Worm (Caenorhabditis elegans) whole organism, mixed stage, embryonic: Measurements from ENCODE around the gene R05D8.9.

Source experiments
- M03D4.4 ChIP-seq: sonication (generic microtip); optimal IDR thresholded peaks from 2 replicates; lab custom pipeline; 2017; ENCODE audit warnings: mild to moderate bottlenecking, missing genetic modification characterization, missing compliant biosample characterization
- bed-3 ChIP-seq: fragments of 200-800 bp; sonication (Bioruptor generic); optimal IDR thresholded peaks from 3 replicates; lab custom pipeline; 2018; ENCODE audit warnings: mild to moderate bottlenecking, missing genetic modification characterization, moderate library complexity, missing compliant biosample characterization
- blmp-1 ChIP-seq: fragments of 150-350 bp; optimal IDR thresholded peaks from 2 replicates; lab custom pipeline; 2014; ENCODE audit warnings: missing biosample characterization, missing genetic modification characterization
- ceh-39 ChIP-seq: fragments of 150-350 bp; optimal IDR thresholded peaks from 2 replicates; lab custom pipeline; 2014; ENCODE audit warnings: missing biosample characterization, missing genetic modification characterization
- ceh-43 ChIP-seq: fragments of 200-800 bp; sonication (Bioruptor generic); optimal IDR thresholded peaks from 2 replicates; lab custom pipeline; 2018; ENCODE audit warnings: mild to moderate bottlenecking, missing genetic modification characterization, moderate library complexity, missing compliant biosample characterization
- ceh-83 ChIP-seq: fragments of 200-800 bp; sonication (Bioruptor generic); optimal IDR thresholded peaks from 2 replicates; lab custom pipeline; 2018; ENCODE audit warnings: mild to moderate bottlenecking, missing genetic modification characterization, missing compliant biosample characterization
- ces-1 ChIP-seq: fragments of 150-350 bp; optimal IDR thresholded peaks from 2 replicates; lab custom pipeline; 2014; ENCODE audit warnings: missing biosample characterization, missing genetic modification reagents, missing genetic modification characterization
- drap-1 ChIP-seq: fragments of 200-800 bp; sonication (Bioruptor generic); optimal IDR thresholded peaks from 3 replicates; lab custom pipeline; 2018; ENCODE audit warnings: mild to moderate bottlenecking, missing genetic modification characterization, missing compliant biosample characterization
- elt-1 ChIP-seq: sonication (generic microtip); optimal IDR thresholded peaks from 2 replicates; lab custom pipeline; 2017; ENCODE audit warnings: missing genetic modification characterization, mild to moderate bottlenecking, missing compliant biosample characterization, antibody characterized with exemption, moderate library complexity, borderline replicate concordance; ENCODE audit not compliant: insufficient read depth
- elt-3 ChIP-seq: fragments of 150-350 bp; optimal IDR thresholded peaks from 2 replicates; lab custom pipeline; 2014; ENCODE audit warnings: missing biosample characterization, missing genetic modification characterization
- ham-2 ChIP-seq: fragments of 200-800 bp; sonication (Bioruptor generic); optimal IDR thresholded peaks from 2 replicates; lab custom pipeline; 2018; ENCODE audit warnings: mild to moderate bottlenecking, missing genetic modification characterization, missing compliant biosample characterization
- lin-13 ChIP-seq: fragments of 150-350 bp; optimal IDR thresholded peaks from 2 replicates; lab custom pipeline; 2014; ENCODE audit warnings: missing biosample characterization, missing genetic modification characterization
- lsy-2 ChIP-seq: fragments of 150-350 bp; optimal IDR thresholded peaks from 2 replicates; lab custom pipeline; 2014; ENCODE audit warnings: missing biosample characterization, missing genetic modification characterization
- mab-5 ChIP-seq: fragments of 150-350 bp; optimal IDR thresholded peaks from 2 replicates; lab custom pipeline; 2014; ENCODE audit warnings: missing biosample characterization, missing genetic modification characterization
- mep-1 ChIP-seq: fragments of 150-350 bp; optimal IDR thresholded peaks from 2 replicates; lab custom pipeline; 2017; ENCODE audit warnings: missing biosample characterization, missing genetic modification reagents, missing genetic modification characterization, inconsistent platforms
- nhr-12 ChIP-seq: fragments of 150-350 bp; optimal IDR thresholded peaks from 2 replicates; lab custom pipeline; 2014; ENCODE audit warnings: missing biosample characterization, missing genetic modification characterization
- nhr-2 ChIP-seq: fragments of 150-350 bp; optimal IDR thresholded peaks from 2 replicates; lab custom pipeline; 2014; ENCODE audit warnings: missing biosample characterization, missing genetic modification characterization
- nhr-237 ChIP-seq: fragments of 150-350 bp; optimal IDR thresholded peaks from 2 replicates; lab custom pipeline; 2014; ENCODE audit warnings: missing biosample characterization, missing genetic modification characterization
- nhr-28 ChIP-seq: fragments of 150-350 bp; optimal IDR thresholded peaks from 2 replicates; lab custom pipeline; 2014; ENCODE audit warnings: missing biosample characterization, missing genetic modification characterization
- nhr-76 ChIP-seq: sonication (generic microtip); optimal IDR thresholded peaks from 2 replicates; lab custom pipeline; 2017; ENCODE audit warnings: missing biosample characterization, missing genetic modification characterization
- pha-4 ChIP-seq: fragments of 150-350 bp; optimal IDR thresholded peaks from 2 replicates; lab custom pipeline; 2018; ENCODE audit warnings: missing biosample characterization, missing genetic modification reagents, missing genetic modification characterization
- sem-2 ChIP-seq: fragments of 200-800 bp; sonication (Bioruptor generic); optimal IDR thresholded peaks from 2 replicates; lab custom pipeline; 2018; ENCODE audit warnings: mild to moderate bottlenecking, missing genetic modification characterization, missing compliant biosample characterization
- snpc-4 ChIP-seq: fragments of 150-350 bp; optimal IDR thresholded peaks from 2 replicates; lab custom pipeline; 2014; ENCODE audit warnings: missing biosample characterization, missing genetic modification characterization
- sptf-1 ChIP-seq: sonication (generic microtip); optimal IDR thresholded peaks from 2 replicates; lab custom pipeline; 2017; ENCODE audit warnings: mild to moderate bottlenecking, missing genetic modification characterization, moderate library complexity, missing compliant biosample characterization
- tbx-8 ChIP-seq: fragments of 200-800 bp; sonication (Bioruptor generic); optimal IDR thresholded peaks from 2 replicates; lab custom pipeline; 2018; ENCODE audit warnings: mild to moderate bottlenecking, missing genetic modification characterization, moderate library complexity, missing compliant biosample characterization
- unc-120 ChIP-seq: sonication (generic microtip); optimal IDR thresholded peaks from 2 replicates; lab custom pipeline; 2017; ENCODE audit warnings: missing genetic modification characterization, missing compliant biosample characterization; ENCODE audit not compliant: poor library complexity, severe bottlenecking
- unc-39 ChIP-seq: fragments of 150-350 bp; optimal IDR thresholded peaks from 2 replicates; lab custom pipeline; 2014; ENCODE audit warnings: missing biosample characterization, missing genetic modification characterization
- unc-62 ChIP-seq: fragments of 150-350 bp; optimal IDR thresholded peaks from 2 replicates; lab custom pipeline; 2014; ENCODE audit warnings: missing biosample characterization, missing genetic modification reagents, missing genetic modification characterization
- zip-8 ChIP-seq: fragments of 150-350 bp; optimal IDR thresholded peaks from 2 replicates; lab custom pipeline; 2014; ENCODE audit warnings: missing biosample characterization, missing genetic modification characterization
- ztf-11 ChIP-seq: fragments of 150-350 bp; optimal IDR thresholded peaks from 2 replicates; lab custom pipeline; 2014; ENCODE audit warnings: missing biosample characterization, missing genetic modification characterization

Gene R05D8.9

DNA sequence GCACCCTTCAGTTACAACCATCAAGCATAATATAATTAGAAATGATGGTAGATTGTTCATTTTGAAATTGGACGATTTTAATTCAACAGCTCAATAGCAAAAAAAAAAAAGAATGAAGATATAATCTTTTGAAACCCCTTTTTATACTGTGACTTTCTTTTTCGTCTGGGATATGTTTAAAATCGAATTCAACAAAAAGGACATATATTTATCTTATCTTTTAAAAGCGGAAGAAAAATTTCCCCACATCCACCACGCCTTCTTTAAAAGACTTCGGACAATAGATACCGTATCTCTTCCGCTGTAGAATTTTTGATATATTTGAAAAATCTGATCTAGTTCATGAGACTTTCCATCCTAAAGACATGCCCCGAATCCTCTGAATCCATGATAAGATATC lies 13.4 kb upstream of the R05D8.9 start, which contains the start of gene R05D8.11:
R05D8.11 (minus strand) TSS at position 101 of the 400 bp plus-strand sequence.
- TF ChIP-seq ceh-39 (tag; lab: Kevin White, UChicago) = no peak
- no peak for TF ChIP-seq tbx-8
- TF ChIP-seq sem-2 (GFP tag; lab: Kevin White, UChicago) = no peak
- TF ChIP-seq nhr-28 (tag; lab: Kevin White, UChicago) = no peak
- TF ChIP-seq drap-1 = no peak
- no peak for TF ChIP-seq sptf-1 (tag; lab: Kevin White, UChicago)
- TF ChIP-seq nhr-2 = no peak
- no peak for TF ChIP-seq ceh-83 (GFP tag; lab: Kevin White, UChicago)

DNA sequence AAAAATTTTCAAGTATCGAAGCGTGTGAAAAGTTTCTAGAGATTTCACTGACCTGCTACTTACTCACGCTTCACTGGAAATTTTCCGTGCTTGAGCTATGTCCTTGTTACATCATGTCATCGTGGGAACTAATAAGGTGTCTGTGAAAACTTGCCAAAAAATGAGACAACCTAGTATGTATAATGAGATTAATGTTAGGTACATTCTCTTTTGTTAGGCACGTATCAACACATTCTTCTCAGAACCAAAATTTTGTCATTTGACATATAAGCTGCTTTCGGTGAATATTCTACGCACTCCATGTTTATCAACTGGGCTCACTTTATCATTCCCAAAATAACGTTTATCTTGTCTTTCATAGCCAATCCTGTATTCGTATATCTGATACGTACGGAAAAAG lies 6.7 kb upstream of the R05D8.9 start, which contains the start of gene srj-18:
srj-18 (plus strand) TSS at position 301 of the 400 bp plus-strand sequence.
- no peak for TF ChIP-seq nhr-12
- TF ChIP-seq ceh-39 (tag; lab: Kevin White, UChicago) = no peak
- TF ChIP-seq nhr-2 = no peak
- TF ChIP-seq M03D4.4 = no peak
- no peak for TF ChIP-seq zip-8
- no peak for TF ChIP-seq blmp-1 (tag; lab: Kevin White, UChicago)
- no peak for TF ChIP-seq elt-3 (tag; lab: Kevin White, UChicago)
- no peak for TF ChIP-seq lsy-2 (tag; lab: Kevin White, UChicago)
- no peak for TF ChIP-seq elt-1 (tag; lab: Kevin White, UChicago)
- TF ChIP-seq pha-4 (tag; lab: Kevin White, UChicago) = no peak
- no peak for TF ChIP-seq bed-3 (GFP tag; lab: Kevin White, UChicago)
- no peak for TF ChIP-seq unc-120 (tag; lab: Kevin White, UChicago)
- no peak for TF ChIP-seq ham-2 (GFP tag; lab: Kevin White, UChicago)

DNA sequence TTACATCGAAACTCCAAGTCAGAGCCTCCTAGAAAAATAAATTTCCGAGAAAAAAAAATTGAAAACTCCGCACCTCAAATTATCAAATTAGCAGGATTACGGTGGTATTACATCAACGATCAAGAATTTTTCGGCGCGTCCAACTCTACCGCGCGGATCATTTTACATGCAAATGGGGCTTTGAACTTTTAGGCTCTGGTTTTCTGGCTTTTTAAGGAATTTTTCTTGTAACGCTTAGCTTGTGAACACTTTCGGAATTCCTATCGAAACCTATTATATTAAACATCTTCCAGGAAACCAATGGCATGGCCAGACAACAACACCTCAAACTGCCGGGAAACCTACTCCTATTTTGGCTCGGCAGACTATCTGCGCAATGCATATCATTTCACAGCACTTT lies 4.2 kb upstream of the R05D8.9 start, which contains the start of gene srh-56:
srh-56 (plus strand) TSS at position 301 of the 400 bp plus-strand sequence.
- TF ChIP-seq ces-1 (GFP tag; lab: Kevin White, UChicago) (no peak), sem-2 (GFP tag; lab: Kevin White, UChicago) (no peak), ztf-11 (tag; lab: Kevin White, UChicago) (no peak), elt-3 (tag; lab: Kevin White, UChicago) (no peak), mep-1 (no peak), ceh-83 (GFP tag; lab: Kevin White, UChicago) (no peak), unc-62 (GFP tag; lab: Kevin White, UChicago) (no peak), nhr-76 (tag; lab: Kevin White, UChicago) (no peak), sptf-1 (tag; lab: Kevin White, UChicago) (no peak), snpc-4 (tag; lab: Kevin White, UChicago) (no peak)
- TF ChIP-seq, all 35 proteins: peak for 0

DNA sequence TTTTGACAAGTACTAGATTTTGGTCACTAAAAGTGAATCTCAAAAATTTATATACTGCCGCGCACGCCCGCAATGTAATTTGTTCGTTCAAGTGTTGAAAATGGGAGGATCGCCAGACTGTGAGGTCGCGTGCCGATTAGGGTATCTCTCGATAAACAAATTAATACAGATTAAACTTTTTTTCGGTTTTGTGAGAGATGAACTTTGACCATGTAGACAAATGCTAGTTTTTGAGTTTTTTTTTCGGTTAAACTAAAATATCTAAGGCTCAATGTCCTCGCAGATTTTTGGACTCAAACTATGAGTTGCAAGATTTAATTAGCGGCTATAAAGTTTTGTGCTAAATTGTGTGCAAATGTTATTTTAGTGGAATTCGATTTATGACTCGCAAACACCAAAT lies 2.4 kb upstream of the R05D8.9 start, which contains the start of gene dhs-15:
dhs-15 (minus strand) TSS at position 101 of the 400 bp plus-strand sequence.
- TF ChIP-seq nhr-28 (tag; lab: Kevin White, UChicago) = no peak
- TF ChIP-seq ceh-83 (GFP tag; lab: Kevin White, UChicago) = no peak
- no peak for TF ChIP-seq snpc-4 (tag; lab: Kevin White, UChicago)
- no peak for TF ChIP-seq unc-120 (tag; lab: Kevin White, UChicago)
- TF ChIP-seq nhr-76 (tag; lab: Kevin White, UChicago) = no peak
- TF ChIP-seq lsy-2 (tag; lab: Kevin White, UChicago) = no peak
- no peak for TF ChIP-seq ceh-43 (GFP tag; lab: Kevin White, UChicago)
- TF ChIP-seq tbx-8 = no peak
- TF ChIP-seq nhr-12 = no peak
- TF ChIP-seq mep-1 = no peak
- no peak for TF ChIP-seq elt-1 (tag; lab: Kevin White, UChicago)
- TF ChIP-seq unc-39 = no peak
- TF ChIP-seq drap-1 = no peak
- no peak for TF ChIP-seq nhr-237 (tag; lab: Kevin White, UChicago)
- TF ChIP-seq mab-5 (tag; lab: Kevin White, UChicago) = no peak
- TF ChIP-seq sptf-1 (tag; lab: Kevin White, UChicago) = no peak
- no peak for TF ChIP-seq lin-13 (tag; lab: Kevin White, UChicago)
- no peak for TF ChIP-seq unc-62 (GFP tag; lab: Kevin White, UChicago)

DNA sequence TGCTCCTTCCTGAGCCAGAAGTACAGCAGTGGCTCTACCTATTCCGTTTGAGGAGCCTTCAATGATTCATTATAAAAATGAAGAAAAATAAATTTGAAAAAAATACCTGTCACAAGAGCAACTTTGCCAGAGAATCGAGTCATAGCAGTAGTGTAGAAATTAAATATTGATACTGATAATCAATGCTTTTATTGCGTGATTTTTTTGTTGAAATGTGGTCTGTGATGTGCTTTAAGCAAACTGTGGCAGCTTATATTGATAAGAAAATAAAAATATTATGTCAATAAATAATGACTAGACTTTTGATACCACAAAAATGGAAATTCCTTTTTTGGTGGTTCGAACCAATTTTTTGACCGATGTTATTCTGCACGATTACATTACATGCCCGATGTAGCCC lies 2.3 kb downstream of the R05D8.9 start, which contains the start of gene dhs-14:
dhs-14 (minus strand) TSS at position 149 of the 400 bp plus-strand sequence.
- TF ChIP-seq nhr-12 (no peak), unc-39 (no peak)
